Worm (Caenorhabditis elegans) whole organism, young adult: ENCODE results near the gene F53B1.9.
A peak's percentile ranks its signal among the peaks of the same experiment; 100 is the strongest.

Source experiments
- B0019.2 ChIP-seq: fragments of 200-800 bp; sonication (Bioruptor generic); conservative IDR thresholded peaks from 2 replicates; pipeline ENCODE4 v1.3.6; 2022; ENCODE audit warnings: missing genetic modification reagents, missing genetic modification characterization, missing compliant biosample characterization
- C17E4.6 ChIP-seq: fragments of 200-800 bp; sonication (Bioruptor generic); IDR thresholded peaks from 2 replicates; pipeline ENCODE4 v1.3.6; 2022; ENCODE audit warnings: missing genetic modification reagents, missing genetic modification characterization, missing compliant biosample characterization
- F10E7.11 ChIP-seq: sonication (generic microtip); optimal IDR thresholded peaks from 2 replicates; lab custom pipeline; 2017; ENCODE audit warnings: mild to moderate bottlenecking, missing genetic modification characterization, moderate library complexity, missing compliant biosample characterization
- F33H1.4 ChIP-seq: fragments of 200-800 bp; sonication (Bioruptor generic); IDR thresholded peaks from 2 replicates; pipeline ENCODE4 v1.3.6; 2022; ENCODE audit warnings: missing genetic modification reagents, missing genetic modification characterization, missing compliant biosample characterization
- F52B5.7 ChIP-seq: sonication (generic microtip); optimal IDR thresholded peaks from 2 replicates; lab custom pipeline; 2016; ENCODE audit warnings: mild to moderate bottlenecking, missing genetic modification characterization, missing compliant biosample characterization
- T07F8.4 ChIP-seq: sonication (generic microtip); optimal IDR thresholded peaks from 2 replicates; lab custom pipeline; 2016; ENCODE audit warnings: mild to moderate bottlenecking, missing genetic modification characterization, moderate library complexity, missing compliant biosample characterization
- Y53F4B.3 ChIP-seq: fragments of 200-800 bp; sonication (Bioruptor generic); IDR thresholded peaks from 2 replicates; pipeline ENCODE4 v1.3.6; 2022; ENCODE audit warnings: missing genetic modification reagents, missing genetic modification characterization, missing compliant biosample characterization
- Y67H2A.10 ChIP-seq: fragments of 200-800 bp; sonication (Bioruptor generic); conservative IDR thresholded peaks from 2 replicates; pipeline ENCODE4 v1.3.6; 2022; ENCODE audit warnings: missing genetic modification reagents, missing genetic modification characterization, missing compliant biosample characterization
- Y95B8A.8 ChIP-seq: fragments of 200-800 bp; sonication (Bioruptor generic); IDR thresholded peaks from 2 replicates; pipeline ENCODE4 v1.3.6; 2022; ENCODE audit warnings: missing genetic modification reagents, missing genetic modification characterization, missing compliant biosample characterization
- ZK185.1 ChIP-seq: sonication (generic microtip); optimal IDR thresholded peaks from 2 replicates; lab custom pipeline; 2016; ENCODE audit warnings: mild to moderate bottlenecking, missing genetic modification characterization, missing compliant biosample characterization; ENCODE audit not compliant: poor library complexity, severe bottlenecking
- aptf-3 ChIP-seq: fragments of 200-800 bp; sonication (Bioruptor generic); IDR thresholded peaks from 2 replicates; pipeline ENCODE4 v1.3.6; 2022; ENCODE audit warnings: missing genetic modification characterization, missing compliant biosample characterization
- atf-7 ChIP-seq: sonication (generic microtip); optimal IDR thresholded peaks from 2 replicates; lab custom pipeline; 2017; ENCODE audit warnings: mild to moderate bottlenecking, missing genetic modification characterization, missing compliant biosample characterization
- attf-6 ChIP-seq: fragments of 200-800 bp; sonication (Bioruptor generic); IDR thresholded peaks from 2 replicates; pipeline ENCODE4 v1.3.6; 2022; ENCODE audit warnings: missing genetic modification reagents, missing genetic modification characterization, missing compliant biosample characterization
- bed-2 ChIP-seq: fragments of 200-800 bp; sonication (Bioruptor generic); IDR thresholded peaks from 2 replicates; pipeline ENCODE4 v1.3.6; 2022; ENCODE audit warnings: missing genetic modification reagents, missing genetic modification characterization, missing compliant biosample characterization
- cebp-1 ChIP-seq, 2 experiments: fragments of 200-800 bp in 1 of 2; sonication (Bioruptor generic) in 1 of 2; sonication (generic microtip) in 1 of 2; IDR thresholded peaks in 1 of 2; optimal IDR thresholded peaks in 1 of 2; 2 replicates each; pipeline versions ENCODE4 v1.3.6 to Lab custom; 2017 to 2022; ENCODE audit warnings: missing compliant biosample characterization in 2 of 2, missing genetic modification characterization in 2 of 2, mild to moderate bottlenecking in 1 of 2, missing genetic modification reagents in 1 of 2, moderate library complexity in 1 of 2
- cebp-2 ChIP-seq: fragments of 200-800 bp; sonication (Bioruptor generic); IDR thresholded peaks from 2 replicates; pipeline ENCODE4 v1.3.6; 2022; ENCODE audit warnings: missing genetic modification characterization, missing compliant biosample characterization
- ceh-27 ChIP-seq: fragments of 200-800 bp; sonication (Bioruptor generic); optimal IDR thresholded peaks from 2 replicates; lab custom pipeline; 2018; ENCODE audit warnings: mild to moderate bottlenecking, missing genetic modification characterization, moderate library complexity, missing compliant biosample characterization
- ceh-58 ChIP-seq: fragments of 200-800 bp; sonication (Bioruptor generic); IDR thresholded peaks from 2 replicates; pipeline ENCODE4 v1.3.6; 2022; ENCODE audit warnings: missing genetic modification characterization, missing compliant biosample characterization
- ceh-79 ChIP-seq: sonication (generic microtip); optimal IDR thresholded peaks from 2 replicates; lab custom pipeline; 2017; ENCODE audit warnings: mild to moderate bottlenecking, missing genetic modification characterization, missing compliant biosample characterization
- dpl-1 ChIP-seq: fragments of 150-350 bp; optimal IDR thresholded peaks from 2 replicates; lab custom pipeline; 2014; ENCODE audit warnings: missing biosample characterization, missing genetic modification reagents, missing genetic modification characterization
- efl-1 ChIP-seq: fragments of 150-350 bp; optimal IDR thresholded peaks from 2 replicates; lab custom pipeline; 2014; ENCODE audit warnings: missing biosample characterization, missing genetic modification reagents, missing genetic modification characterization
- egl-18 ChIP-seq: fragments of 200-800 bp; sonication (Bioruptor generic); IDR thresholded peaks from 2 replicates; pipeline ENCODE4 v1.3.6; 2022; ENCODE audit warnings: missing genetic modification reagents, missing genetic modification characterization, missing compliant biosample characterization
- hlh-12 ChIP-seq: sonication (generic microtip); optimal IDR thresholded peaks from 2 replicates; lab custom pipeline; 2016; ENCODE audit warnings: missing genetic modification characterization, missing compliant biosample characterization
- hlh-26 ChIP-seq: fragments of 200-800 bp; sonication (Bioruptor generic); conservative IDR thresholded peaks from 2 replicates; pipeline ENCODE4 v1.3.6; 2022; ENCODE audit warnings: missing genetic modification reagents, missing genetic modification characterization, missing compliant biosample characterization
- lin-35 ChIP-seq, 3 experiments: fragments of 150-350 bp in 2 of 3; sonication (generic microtip) in 1 of 3; optimal IDR thresholded peaks; 2 replicates each; lab custom pipeline; 2014 to 2018; ENCODE audit warnings: missing biosample characterization in 3 of 3, missing genetic modification characterization in 3 of 3, missing genetic modification reagents in 3 of 3
- lin-40 ChIP-seq: sonication (generic microtip); optimal IDR thresholded peaks from 2 replicates; lab custom pipeline; 2016; ENCODE audit warnings: missing genetic modification characterization, mild to moderate bottlenecking, missing compliant biosample characterization, missing genotype, missing genetic modification reagents
- lir-1 ChIP-seq: fragments of 200-800 bp; sonication (Bioruptor generic); conservative IDR thresholded peaks from 2 replicates; pipeline ENCODE4 v1.3.6; 2022; ENCODE audit warnings: missing genetic modification reagents, missing genetic modification characterization, missing compliant biosample characterization
- lsy-27 ChIP-seq: sonication (generic microtip); optimal IDR thresholded peaks from 2 replicates; lab custom pipeline; 2017; ENCODE audit warnings: missing genetic modification characterization, mild to moderate bottlenecking, missing compliant biosample characterization, antibody characterized with exemption, missing genotype, borderline replicate concordance; ENCODE audit not compliant: insufficient read depth
- madf-10 ChIP-seq: sonication (generic microtip); optimal IDR thresholded peaks from 2 replicates; lab custom pipeline; 2016; ENCODE audit warnings: mild to moderate bottlenecking, missing genetic modification characterization, missing compliant biosample characterization
- madf-3 ChIP-seq: fragments of 200-800 bp; sonication (Bioruptor generic); IDR thresholded peaks from 2 replicates; pipeline ENCODE4 v1.3.6; 2022; ENCODE audit warnings: missing genetic modification reagents, missing genetic modification characterization, missing compliant biosample characterization
- mcd-1 ChIP-seq: fragments of 200-800 bp; sonication (Bioruptor generic); IDR thresholded peaks from 2 replicates; pipeline ENCODE4 v1.3.6; 2022; ENCODE audit warnings: missing genetic modification reagents, missing genetic modification characterization, missing compliant biosample characterization
- nhr-27 ChIP-seq: fragments of 200-800 bp; sonication (Bioruptor generic); optimal IDR thresholded peaks from 2 replicates; lab custom pipeline; 2018; ENCODE audit warnings: mild to moderate bottlenecking, missing genetic modification characterization, moderate library complexity, missing compliant biosample characterization
- nhr-80 ChIP-seq: sonication (generic microtip); optimal IDR thresholded peaks from 2 replicates; lab custom pipeline; 2016; ENCODE audit warnings: missing genetic modification characterization, missing compliant biosample characterization
- rcor-1 ChIP-seq: fragments of 200-800 bp; sonication (Bioruptor generic); IDR thresholded peaks from 2 replicates; pipeline ENCODE4 v1.3.6; 2022; ENCODE audit warnings: missing genetic modification reagents, missing genetic modification characterization, missing compliant biosample characterization
- sea-2 ChIP-seq: fragments of 200-800 bp; sonication (Bioruptor generic); IDR thresholded peaks from 2 replicates; pipeline ENCODE4 v1.3.6; 2022; ENCODE audit warnings: missing genetic modification characterization, missing compliant biosample characterization
- tbx-9 ChIP-seq: sonication (generic microtip); optimal IDR thresholded peaks from 2 replicates; lab custom pipeline; 2016; ENCODE audit warnings: borderline replicate concordance, missing genetic modification characterization, inconsistent platforms, missing compliant biosample characterization
- unc-130 ChIP-seq: sonication (generic microtip); optimal IDR thresholded peaks from 2 replicates; lab custom pipeline; 2016; ENCODE audit warnings: missing genetic modification reagents, missing genetic modification characterization, missing compliant biosample characterization
- zim-3 ChIP-seq: sonication (generic microtip); optimal IDR thresholded peaks from 2 replicates; lab custom pipeline; 2017; ENCODE audit warnings: mild to moderate bottlenecking, missing genetic modification characterization, moderate library complexity, missing compliant biosample characterization

F53B1.9 gene

ce11 chrX:2131650-2132049 is at the start of gene F53B1.9:
F53B1.9 (minus strand) TSS chrX:2131844.
- TF ChIP-seq ZK185.1 (tag; lab: Kevin White, UChicago) (no peak), efl-1 (GFP tag; lab: Kevin White, UChicago) (no peak)

DNA sequence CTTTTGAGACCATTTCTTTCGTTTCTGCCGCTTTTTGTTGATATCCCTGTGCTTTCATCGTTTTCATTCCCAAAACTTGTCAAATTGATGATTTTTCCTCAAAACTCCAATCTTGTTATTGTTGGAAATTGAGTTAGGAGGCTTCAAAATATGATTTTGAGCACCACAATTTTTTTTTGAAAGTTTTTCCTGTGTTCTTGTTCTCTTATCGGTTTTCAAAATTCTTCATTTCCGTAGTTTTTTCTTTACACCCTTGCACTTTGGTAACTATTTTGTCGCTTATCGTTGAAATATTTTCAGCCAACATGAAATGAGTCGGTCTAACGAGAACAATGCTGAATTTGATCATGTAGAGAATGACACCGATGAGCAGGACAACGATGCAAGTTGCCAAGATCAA is 48.9 kb upstream of the F53B1.9 start, which contains the start of gene F48B9.1:
Gene F48B9.1, plus strand, starts transcription at position 301 of the 400 bp plus-strand sequence.
- TF ChIP-seq sea-2 (GFP tag; lab: Robert Waterston, UW): no peak
- TF ChIP-seq madf-10 (tag; lab: Kevin White, UChicago): no peak
- TF ChIP-seq attf-6 (GFP tag; lab: Robert Waterston, UW): no peak
- no peak for TF ChIP-seq unc-130

- TF ChIP-seq nhr-80 (peak; percentile 57), F52B5.7 (tag; lab: Kevin White, UChicago) (no peak), T07F8.4 (tag; lab: Kevin White, UChicago) (no peak)
Measured at ce11 chrX:2178410-2178944, 46.8 kb upstream of the F53B1.9 start.

DNA sequence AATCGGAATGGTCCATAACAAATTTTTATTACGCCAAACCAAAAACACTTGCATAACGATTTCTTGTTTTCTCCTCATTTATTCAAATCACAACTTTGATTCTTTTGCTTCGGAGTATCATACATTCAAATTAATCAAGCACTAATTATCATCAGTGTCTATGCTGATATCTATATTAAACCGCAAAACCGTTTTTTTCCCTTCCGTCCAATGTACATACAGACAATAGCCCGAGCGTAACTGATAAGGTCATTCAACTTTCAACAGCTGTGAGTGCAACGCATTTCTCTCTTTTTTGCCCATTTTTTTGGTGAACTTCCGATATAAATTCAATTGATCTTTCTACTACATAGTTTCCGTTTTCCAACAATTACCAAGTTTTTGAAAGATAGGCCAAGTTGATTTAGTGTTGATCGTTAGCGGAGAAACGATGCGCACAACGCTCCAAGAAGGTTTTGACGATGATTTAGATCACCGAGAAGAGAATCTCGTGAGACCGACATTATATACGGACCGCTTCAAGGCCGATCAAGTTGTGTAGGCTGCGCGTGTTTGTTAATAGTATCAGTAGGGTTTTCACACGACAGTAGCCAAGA is 46.2 kb upstream of the F53B1.9 start:
- TF ChIP-seq zim-3 (tag; lab: Kevin White, UChicago): no peak
- no peak for TF ChIP-seq mcd-1 (GFP tag; lab: Robert Waterston, UW)
- no peak for TF ChIP-seq lsy-27
- no peak for TF ChIP-seq hlh-12 (tag; lab: Kevin White, UChicago)
- no peak for TF ChIP-seq F52B5.7 (tag; lab: Kevin White, UChicago)
- TF ChIP-seq Y53F4B.3 (GFP tag; lab: Robert Waterston, UW): no peak
- TF ChIP-seq tbx-9 (tag; lab: Kevin White, UChicago): no peak
- TF ChIP-seq ceh-58: no peak
- no peak for TF ChIP-seq efl-1 (GFP tag; lab: Kevin White, UChicago)
- no peak for TF ChIP-seq Y95B8A.8 (GFP tag; lab: Robert Waterston, UW)
- no peak for TF ChIP-seq B0019.2 (GFP tag; lab: Robert Waterston, UW)
- TF ChIP-seq dpl-1 (GFP tag; lab: Kevin White, UChicago): no peak
- no peak for TF ChIP-seq cebp-2
- no peak for TF ChIP-seq rcor-1 (GFP tag; lab: Robert Waterston, UW)
- no peak for TF ChIP-seq F33H1.4 (GFP tag; lab: Robert Waterston, UW)
- TF ChIP-seq hlh-26 (GFP tag; lab: Robert Waterston, UW): no peak

DNA sequence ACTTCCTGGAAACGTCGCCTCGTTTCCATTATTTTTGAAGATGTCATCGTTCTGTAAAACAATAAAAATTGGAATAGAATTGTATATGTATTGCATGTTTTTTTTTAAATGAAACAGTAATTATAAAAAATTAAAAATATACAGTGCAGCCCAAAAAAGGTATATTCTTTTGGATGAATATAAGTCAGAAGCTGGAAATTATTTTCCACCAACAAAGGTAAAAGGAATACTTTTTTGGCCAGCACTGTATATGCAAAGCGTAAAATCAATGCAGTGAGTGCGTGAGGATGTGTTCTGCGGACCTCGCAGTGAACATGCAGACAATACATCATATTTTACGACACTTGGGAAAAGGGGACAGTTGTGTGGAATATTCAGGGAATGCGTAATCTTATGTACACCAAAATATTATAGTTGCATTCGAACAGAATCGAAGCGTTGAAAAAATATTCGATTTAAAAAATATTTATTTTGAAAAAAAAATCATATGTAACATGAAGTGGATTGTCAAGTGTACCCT is 44.8 kb upstream of the F53B1.9 start, which contains the start of gene F48B9.8:
Gene F48B9.8, minus strand, starts transcription at position 51 of the 520 bp plus-strand sequence.
- TF ChIP-seq madf-10 (tag; lab: Kevin White, UChicago) (no peak), lin-40 (tag; lab: Kevin White, UChicago) (no peak), lin-35 (GFP tag; optimal IDR thresholded peaks at IDR 0.05; lab: Kevin White, UChicago) (no peak), nhr-27 (no peak), aptf-3 (GFP tag; lab: Robert Waterston, UW) (no peak), bed-2 (GFP tag; lab: Robert Waterston, UW) (no peak), madf-3 (GFP tag; lab: Robert Waterston, UW) (no peak), F33H1.4 (GFP tag; lab: Robert Waterston, UW) (no peak), C17E4.6 (GFP tag; lab: Robert Waterston, UW) (no peak), ceh-27 (GFP tag; lab: Kevin White, UChicago) (no peak), atf-7 (no peak), lir-1 (GFP tag; lab: Robert Waterston, UW) (no peak), F10E7.11 (tag; lab: Kevin White, UChicago) (no peak), cebp-1 (GFP tag; IDR thresholded peaks at IDR 0.05; lab: Robert Waterston, UW) (no peak), cebp-1 (tag; optimal IDR thresholded peaks at IDR 0.05; lab: Kevin White, UChicago) (no peak), egl-18 (GFP tag; lab: Robert Waterston, UW) (no peak), Y67H2A.10 (GFP tag; lab: Robert Waterston, UW) (no peak), ceh-79 (tag; lab: Kevin White, UChicago) (no peak)
